Fruit fly (Drosophila melanogaster) whole organism, wandering third instar larva: ENCODE data around the gene RpS17.

Experiments
- Abd-B ChIP-seq: fragments of >200 bp; optimal IDR thresholded peaks from 2 replicates; lab custom pipeline; 2017; ENCODE audit warnings: missing biosample characterization, missing genetic modification characterization
- CG9705 ChIP-seq: fragments of 200-800 bp; sonication (Bioruptor generic); optimal IDR thresholded peaks from 2 replicates; lab custom pipeline; 2018; ENCODE audit warnings: missing biosample characterization, mild to moderate bottlenecking, missing genetic modification characterization
- CrebA ChIP-seq: fragments of 200-800 bp; sonication (Bioruptor generic); optimal IDR thresholded peaks from 2 replicates; lab custom pipeline; 2016; ENCODE audit warnings: missing biosample characterization, mild to moderate bottlenecking, missing genetic modification characterization, borderline replicate concordance
- Dif ChIP-seq: fragments of 200-275, 200-300 bp; sonication (Bioruptor generic); optimal IDR thresholded peaks from 2 replicates; lab custom pipeline; 2018; ENCODE audit warnings: missing biosample characterization, missing genetic modification characterization; ENCODE audit not compliant: partially characterized antibody
- Hr78 ChIP-seq: fragments of >200 bp; optimal IDR thresholded peaks from 2 replicates; lab custom pipeline; 2017; ENCODE audit warnings: missing biosample characterization, missing genetic modification characterization
- Mio ChIP-seq: sonication (Bioruptor generic); optimal IDR thresholded peaks from 2 replicates; lab custom pipeline; 2016; ENCODE audit warnings: missing biosample characterization, missing genetic modification characterization
- Myc ChIP-seq: fragments of >200 bp; optimal IDR thresholded peaks from 2 replicates; lab custom pipeline; 2017
- fru ChIP-seq: fragments of 200-800 bp; sonication (Bioruptor generic); optimal IDR thresholded peaks from 3 replicates; lab custom pipeline; 2016; ENCODE audit warnings: missing biosample characterization, mild to moderate bottlenecking, missing genetic modification characterization
- jim ChIP-seq: fragments of 175-275, 200-325 bp; sonication (Bioruptor generic); optimal IDR thresholded peaks from 2 replicates; lab custom pipeline; 2016; ENCODE audit warnings: missing biosample characterization, mild to moderate bottlenecking, missing genetic modification characterization
- pan ChIP-seq: fragments of >200 bp; optimal IDR thresholded peaks from 2 replicates; lab custom pipeline; 2017
- psq ChIP-seq: fragments of 200-800 bp; sonication (Bioruptor generic); optimal IDR thresholded peaks from 3 replicates; lab custom pipeline; 2017; ENCODE audit warnings: missing biosample characterization, mild to moderate bottlenecking, missing genetic modification characterization, moderate library complexity

DNA sequence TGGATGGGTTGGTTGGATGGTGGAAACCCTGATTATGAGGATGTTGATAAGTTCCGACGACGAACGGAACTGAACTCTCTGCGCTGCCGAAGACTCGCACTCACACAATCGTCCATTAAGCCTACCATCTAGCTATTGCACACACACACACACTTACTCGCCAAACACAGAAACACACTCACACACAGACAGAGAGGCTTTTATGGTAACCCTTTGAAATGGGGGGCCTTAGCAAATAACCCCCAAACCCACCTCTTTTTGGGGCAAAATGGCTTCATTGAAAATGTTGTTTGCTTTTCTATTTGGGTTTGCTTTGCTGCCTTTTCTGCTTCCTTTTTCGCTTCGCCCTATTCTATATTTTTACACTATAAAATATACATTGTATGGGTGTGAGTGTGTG lies 39.5 kb upstream of the RpS17 start:
- TF ChIP-seq Mio (GFP tag; lab: Kevin White, UChicago) (no peak), fru (no peak), CG9705 (GFP tag; lab: Kevin White, UChicago) (no peak), psq (GFP tag; lab: Kevin White, UChicago) (no peak), jim (GFP tag; lab: Kevin White, UChicago) (no peak), CrebA (GFP tag; lab: Kevin White, UChicago) (no peak), Abd-B (GFP tag; lab: Kevin White, UChicago) (no peak), pan (no peak), Hr78 (no peak), Myc (lab: Kevin White, UChicago) (no peak), Dif (GFP tag; lab: Kevin White, UChicago) (no peak)
